Worm (Caenorhabditis elegans) whole organism, late embryonic: ENCODE results near the gene T15B7.8.

ENCODE experiments used
- ceh-2 ChIP-seq: sonication (generic microtip); optimal IDR thresholded peaks from 2 replicates; lab custom pipeline; 2016; ENCODE audit warnings: missing genotype, missing genetic modification characterization, missing compliant biosample characterization
- hlh-30 ChIP-seq: sonication (generic microtip); optimal IDR thresholded peaks from 2 replicates; lab custom pipeline; 2017; ENCODE audit warnings: antibody characterized with exemption, missing genetic modification characterization, missing compliant biosample characterization; ENCODE audit not compliant: insufficient read depth
- nhr-11 ChIP-seq: fragments of 150-350 bp; optimal IDR thresholded peaks from 2 replicates; lab custom pipeline; 2014; ENCODE audit warnings: missing biosample characterization, missing genetic modification characterization
- pqm-1 ChIP-seq: sonication (generic microtip); optimal IDR thresholded peaks from 2 replicates; lab custom pipeline; 2016; ENCODE audit warnings: missing genetic modification characterization, missing compliant biosample characterization

DNA sequence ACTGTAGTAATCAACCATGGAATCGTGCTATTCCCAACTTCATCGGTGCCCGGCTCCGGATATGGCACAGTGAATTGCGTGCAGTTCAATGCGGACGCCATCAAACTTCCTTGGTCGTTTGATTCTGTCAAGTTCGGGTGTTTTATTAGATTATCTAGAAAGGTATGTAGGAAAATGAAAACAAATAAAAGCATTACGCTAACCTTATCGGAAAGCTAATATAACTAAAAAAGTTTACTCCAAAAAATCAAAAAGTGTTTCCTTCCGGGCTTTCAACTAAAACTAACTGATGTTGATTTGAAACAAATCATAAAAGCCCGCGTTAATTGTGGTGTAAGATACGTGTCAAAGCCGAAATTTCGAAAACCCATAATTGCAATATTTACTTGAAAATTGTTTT is 1.8 kb upstream of the T15B7.8 start, which contains the start of gene dmsr-13:
- TF ChIP-seq pqm-1 (tag; lab: Kevin White, UChicago) = no peak
- no peak for TF ChIP-seq nhr-11 (tag; lab: Kevin White, UChicago)
- TF ChIP-seq ceh-2 (tag; lab: Kevin White, UChicago) = no peak
- no peak for TF ChIP-seq hlh-30 (tag; lab: Kevin White, UChicago)
